Worm (Caenorhabditis elegans) whole organism, L1 larva: ENCODE data around the gene ZC266.1.

Source experiments
- C16A3.4 ChIP-seq: fragments of 150-350 bp; optimal IDR thresholded peaks from 2 replicates; lab custom pipeline; 2014; ENCODE audit warnings: missing biosample characterization, missing genetic modification characterization
- F16B12.6 ChIP-seq: fragments of 150-350 bp; optimal IDR thresholded peaks from 2 replicates; lab custom pipeline; 2014; ENCODE audit warnings: missing biosample characterization, missing genetic modification characterization
- ceh-90 ChIP-seq: sonication (generic microtip); optimal IDR thresholded peaks from 2 replicates; lab custom pipeline; 2016; ENCODE audit warnings: missing genetic modification characterization, missing compliant biosample characterization
- ces-1 ChIP-seq: fragments of 150-350 bp; optimal IDR thresholded peaks from 2 replicates; lab custom pipeline; 2014; ENCODE audit warnings: missing biosample characterization, missing genetic modification reagents, missing genetic modification characterization
- dpl-1 ChIP-seq, 3 experiments: fragments of 150-350 bp in 2 of 3; sonication (generic microtip) in 1 of 3; optimal IDR thresholded peaks; 2 replicates each; lab custom pipeline; 2014 to 2017; ENCODE audit warnings: missing biosample characterization in 3 of 3, missing genetic modification characterization in 3 of 3, missing genetic modification reagents in 3 of 3
- dsc-1 ChIP-seq: sonication (generic microtip); optimal IDR thresholded peaks from 2 replicates; lab custom pipeline; 2016; ENCODE audit warnings: mild to moderate bottlenecking, missing genetic modification characterization, missing compliant biosample characterization
- efl-1 ChIP-seq, 4 experiments: fragments of 150-350 bp; optimal IDR thresholded peaks in 3 of 4; peaks in 1 of 4; 1 replicate in 1 of 4; 2 replicates in 3 of 4; lab custom pipeline; 2014; ENCODE audit warnings: missing biosample characterization in 2 of 4, missing genetic modification characterization in 2 of 4, missing genetic modification reagents in 2 of 4
- efl-3 ChIP-seq: fragments of 200-800 bp; sonication (Bioruptor generic); optimal IDR thresholded peaks from 2 replicates; lab custom pipeline; 2018; ENCODE audit warnings: mild to moderate bottlenecking, missing genetic modification characterization, missing compliant biosample characterization
- egl-13 ChIP-seq: sonication (generic microtip); optimal IDR thresholded peaks from 2 replicates; lab custom pipeline; 2016; ENCODE audit warnings: missing genotype, missing genetic modification reagents, missing genetic modification characterization, missing compliant biosample characterization
- egl-27 ChIP-seq, 2 experiments: fragments of 150-350 bp in 1 of 2; sonication (generic microtip); optimal IDR thresholded peaks; 3 replicates each; lab custom pipeline; 2017 to 2018; ENCODE audit warnings: missing biosample characterization in 2 of 2, missing genetic modification characterization in 2 of 2, missing genetic modification reagents in 2 of 2
- elt-2 ChIP-seq: sonication (generic microtip); optimal IDR thresholded peaks from 2 replicates; lab custom pipeline; 2016; ENCODE audit warnings: missing genetic modification characterization, mild to moderate bottlenecking, inconsistent platforms, missing compliant biosample characterization, missing genetic modification reagents
- fkh-10 ChIP-seq: sonication (generic microtip); optimal IDR thresholded peaks from 2 replicates; lab custom pipeline; 2017; ENCODE audit warnings: missing biosample characterization, missing genetic modification reagents, missing genetic modification characterization
- fkh-4 ChIP-seq: sonication (generic microtip); optimal IDR thresholded peaks from 2 replicates; lab custom pipeline; 2016; ENCODE audit warnings: missing compliant biosample characterization, missing genetic modification characterization, borderline replicate concordance
- fkh-8 ChIP-seq: sonication (generic microtip); optimal IDR thresholded peaks from 2 replicates; lab custom pipeline; 2016; ENCODE audit warnings: mild to moderate bottlenecking, missing genetic modification characterization, missing compliant biosample characterization
- fos-1 ChIP-seq: fragments of 150-350 bp; optimal IDR thresholded peaks from 2 replicates; lab custom pipeline; 2014; ENCODE audit warnings: missing biosample characterization, missing genetic modification characterization
- grh-1 ChIP-seq: fragments of 200-800 bp; sonication (Bioruptor generic); IDR thresholded peaks from 2 replicates; pipeline ENCODE4 v1.3.6; 2022; ENCODE audit warnings: missing genetic modification reagents, missing genetic modification characterization, missing compliant biosample characterization
- hlh-4 ChIP-seq: sonication (generic microtip); optimal IDR thresholded peaks from 2 replicates; lab custom pipeline; 2016; ENCODE audit warnings: mild to moderate bottlenecking, missing genetic modification characterization, missing compliant biosample characterization
- hpl-2 ChIP-seq: fragments of 150-350 bp; optimal IDR thresholded peaks from 2 replicates; lab custom pipeline; 2014; ENCODE audit warnings: missing biosample characterization, missing genetic modification reagents, missing genetic modification characterization
- irx-1 ChIP-seq: sonication (generic microtip); optimal IDR thresholded peaks from 2 replicates; lab custom pipeline; 2016; ENCODE audit warnings: missing genetic modification characterization, missing compliant biosample characterization
- jun-1 ChIP-seq: fragments of 150-350 bp; optimal IDR thresholded peaks from 2 replicates; lab custom pipeline; 2014; ENCODE audit warnings: missing biosample characterization, missing genetic modification reagents, missing genetic modification characterization
- lin-14 ChIP-seq: fragments of 200-800 bp; sonication (Bioruptor generic); optimal IDR thresholded peaks from 2 replicates; lab custom pipeline; 2018; ENCODE audit warnings: mild to moderate bottlenecking, missing genetic modification characterization, moderate library complexity, missing compliant biosample characterization
- lin-35 ChIP-seq, 2 experiments: fragments of 150-350 bp; optimal IDR thresholded peaks; 2 replicates each; lab custom pipeline; 2014; ENCODE audit warnings: missing biosample characterization in 2 of 2, missing genetic modification characterization in 2 of 2, missing genetic modification reagents in 2 of 2
- lin-39 ChIP-seq: fragments of 150-350 bp; optimal IDR thresholded peaks from 2 replicates; lab custom pipeline; 2014; ENCODE audit warnings: missing biosample characterization, missing genetic modification reagents, missing genetic modification characterization
- lir-3 ChIP-seq: sonication (generic microtip); optimal IDR thresholded peaks from 2 replicates; lab custom pipeline; 2016; ENCODE audit warnings: mild to moderate bottlenecking, missing genetic modification characterization, moderate library complexity, missing compliant biosample characterization; ENCODE audit not compliant: poor library complexity
- lsy-2 ChIP-seq, 2 experiments: fragments of 150-350 bp; optimal IDR thresholded peaks; 2 replicates each; lab custom pipeline; 2014; ENCODE audit warnings: missing biosample characterization in 2 of 2, missing genetic modification characterization in 2 of 2
- mdl-1 ChIP-seq, 2 experiments: fragments of 150-350 bp; optimal IDR thresholded peaks; 2 replicates each; lab custom pipeline; 2014 to 2017; ENCODE audit warnings: missing biosample characterization in 2 of 2, missing genetic modification characterization in 2 of 2, inconsistent platforms in 1 of 2
- mep-1 ChIP-seq: fragments of 150-350 bp; optimal IDR thresholded peaks from 2 replicates; lab custom pipeline; 2014; ENCODE audit warnings: missing biosample characterization, missing genetic modification characterization
- nhr-20 ChIP-seq: sonication (generic microtip); optimal IDR thresholded peaks from 2 replicates; lab custom pipeline; 2016; ENCODE audit warnings: mild to moderate bottlenecking, missing genetic modification characterization, missing compliant biosample characterization
- nhr-237 ChIP-seq: fragments of 150-350 bp; optimal IDR thresholded peaks from 2 replicates; lab custom pipeline; 2014; ENCODE audit warnings: missing biosample characterization, missing genetic modification characterization
- nhr-28 ChIP-seq: fragments of 150-350 bp; optimal IDR thresholded peaks from 2 replicates; lab custom pipeline; 2014; ENCODE audit warnings: missing biosample characterization, missing genetic modification characterization
- nhr-71 ChIP-seq: sonication (generic microtip); optimal IDR thresholded peaks from 2 replicates; lab custom pipeline; 2016; ENCODE audit warnings: mild to moderate bottlenecking, missing genetic modification characterization, moderate library complexity, missing compliant biosample characterization
- nhr-77 ChIP-seq: fragments of 150-350 bp; optimal IDR thresholded peaks from 2 replicates; lab custom pipeline; 2014; ENCODE audit warnings: missing biosample characterization, missing genetic modification characterization
- nhr-85 ChIP-seq: sonication (generic microtip); peaks from one replicate; lab custom pipeline; 2016; ENCODE audit warnings: missing genetic modification characterization, inconsistent platforms, missing compliant biosample characterization
- nhr-90 ChIP-seq: sonication (generic microtip); optimal IDR thresholded peaks from 2 replicates; lab custom pipeline; 2016; ENCODE audit warnings: mild to moderate bottlenecking, missing genetic modification characterization, missing compliant biosample characterization; ENCODE audit not compliant: poor library complexity
- pag-3 ChIP-seq: sonication (generic microtip); optimal IDR thresholded peaks from 2 replicates; lab custom pipeline; 2017; ENCODE audit warnings: missing genetic modification characterization, mild to moderate bottlenecking, missing compliant biosample characterization, antibody characterized with exemption, borderline replicate concordance; ENCODE audit not compliant: insufficient read depth
- rnt-1 ChIP-seq: sonication (generic microtip); optimal IDR thresholded peaks from 2 replicates; lab custom pipeline; 2016; ENCODE audit warnings: mild to moderate bottlenecking, missing genetic modification characterization, moderate library complexity, missing compliant biosample characterization
- snu-23 ChIP-seq: sonication (generic microtip); optimal IDR thresholded peaks from 2 replicates; lab custom pipeline; 2016; ENCODE audit warnings: missing genetic modification characterization, missing compliant biosample characterization
- unc-130 ChIP-seq: fragments of 150-350 bp; optimal IDR thresholded peaks from 2 replicates; lab custom pipeline; 2017; ENCODE audit warnings: missing biosample characterization, missing genetic modification characterization, inconsistent platforms
- unc-62 ChIP-seq: fragments of 150-350 bp; optimal IDR thresholded peaks from 2 replicates; lab custom pipeline; 2014; ENCODE audit warnings: missing biosample characterization, missing genetic modification reagents, missing genetic modification characterization
- unc-98 ChIP-seq: fragments of 200-800 bp; sonication (Bioruptor generic); IDR thresholded peaks from 2 replicates; pipeline ENCODE4 v1.3.6; 2022; ENCODE audit warnings: missing genetic modification characterization, missing compliant biosample characterization
- zag-1 ChIP-seq: fragments of 150-350 bp; optimal IDR thresholded peaks from 2 replicates; lab custom pipeline; 2014; ENCODE audit warnings: missing biosample characterization, missing genetic modification characterization
- zip-4 ChIP-seq: fragments of 200-800 bp; sonication (Bioruptor generic); optimal IDR thresholded peaks from 2 replicates; lab custom pipeline; 2018; ENCODE audit warnings: mild to moderate bottlenecking, missing genetic modification characterization, moderate library complexity, missing compliant biosample characterization
- ztf-11 ChIP-seq, 2 experiments: sonication (generic microtip); optimal IDR thresholded peaks; 2 replicates each; lab custom pipeline; 2016 to 2017; ENCODE audit warnings: missing genetic modification characterization in 2 of 2, missing biosample characterization in 1 of 2, missing compliant biosample characterization in 1 of 2
- ztf-4 ChIP-seq: fragments of 150-350 bp; optimal IDR thresholded peaks from 2 replicates; lab custom pipeline; 2014; ENCODE audit warnings: missing biosample characterization, missing genetic modification characterization

The ZC266.1 gene

ce11 chrV:4742190-4742589 lies 42.1 kb upstream of the ZC266.1 start, which contains the start of gene ugt-61 (continued):
- TF ChIP-seq dpl-1 (GFP tag; optimal IDR thresholded peaks at IDR 0.05; lab: Kevin White, UChicago) (peak in 1 of 3 experiments; percentile 2), hlh-4 (no peak), grh-1 (GFP tag; lab: Robert Waterston, UW) (no peak), hpl-2 (GFP tag; lab: Kevin White, UChicago) (no peak), mep-1 (peak; percentile 13), C16A3.4 (no peak), efl-1 (optimal IDR thresholded peaks at IDR 0.05; lab: Kevin White, UChicago) (peak in 1 of 2 experiments; percentile 10), efl-1 (GFP tag; optimal IDR thresholded peaks at IDR 0.05 in 1 of 2; lab: Kevin White, UChicago) (peak in 1 of 2 experiments; percentile 93), efl-3 (no peak), zag-1 (no peak), nhr-90 (peak; percentile 21), lin-35 (GFP tag; optimal IDR thresholded peaks at IDR 0.05; lab: Kevin White, UChicago) (peak in 1 of 2 experiments; percentile 15), zip-4 (GFP tag; lab: Kevin White, UChicago) (no peak), nhr-85 (tag; lab: Kevin White, UChicago) (peak; percentile 81), unc-98 (GFP tag; lab: Robert Waterston, UW) (no peak), egl-27 (tag; optimal IDR thresholded peaks at IDR 0.05; lab: Kevin White, UChicago) (no peak), jun-1 (no peak), F16B12.6 (no peak), nhr-77 (peak; percentile 29)
- TF ChIP-seq, all 84 proteins: peak for 13

ce11 chrV:4737727-4738126 lies 37.6 kb upstream of the ZC266.1 start, which contains the start of gene F39G3.2:
Gene F39G3.2, plus strand, starts transcription at chrV:4737831.
- TF ChIP-seq elt-2 (peak; percentile 62), jun-1 (peak; percentile 18), fos-1 (no peak)

DNA sequence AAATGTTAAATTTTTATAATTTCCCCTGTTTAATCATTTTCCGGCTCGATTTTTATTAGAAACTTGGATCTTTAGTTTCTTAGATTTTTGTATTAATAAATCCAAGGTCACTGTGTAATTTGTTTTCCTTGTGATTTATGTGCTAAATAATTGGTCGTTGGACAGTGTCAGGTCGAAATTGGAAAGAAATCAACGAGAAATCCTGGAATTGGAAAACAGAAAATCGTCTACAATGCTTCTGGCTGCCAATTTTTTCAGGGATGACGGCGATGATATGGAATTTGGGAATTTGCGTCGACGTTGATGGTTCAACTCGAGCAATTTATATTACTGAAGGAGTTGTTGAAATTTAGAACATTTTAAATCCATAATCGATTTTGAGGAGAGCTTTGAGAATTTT lies 34.5 kb upstream of the ZC266.1 start:
- TF ChIP-seq fkh-8 (tag; lab: Kevin White, UChicago) (no peak), ztf-4 (tag; lab: Kevin White, UChicago) (no peak), nhr-71 (no peak), lsy-2 (tag; optimal IDR thresholded peaks at IDR 0.05; lab: Kevin White, UChicago) (no peak), ceh-90 (tag; lab: Kevin White, UChicago) (no peak), unc-62 (GFP tag; lab: Kevin White, UChicago) (no peak), nhr-28 (tag; lab: Kevin White, UChicago) (no peak), nhr-85 (tag; lab: Kevin White, UChicago) (no peak)
- TF ChIP-seq, all 84 proteins: peak for 0

ce11 chrV:4733952-4734351 lies 33.9 kb upstream of the ZC266.1 start:
- no peak for TF ChIP-seq egl-13 (tag; lab: Kevin White, UChicago)
- no peak for TF ChIP-seq C16A3.4
- TF ChIP-seq nhr-237, result no peak

DNA sequence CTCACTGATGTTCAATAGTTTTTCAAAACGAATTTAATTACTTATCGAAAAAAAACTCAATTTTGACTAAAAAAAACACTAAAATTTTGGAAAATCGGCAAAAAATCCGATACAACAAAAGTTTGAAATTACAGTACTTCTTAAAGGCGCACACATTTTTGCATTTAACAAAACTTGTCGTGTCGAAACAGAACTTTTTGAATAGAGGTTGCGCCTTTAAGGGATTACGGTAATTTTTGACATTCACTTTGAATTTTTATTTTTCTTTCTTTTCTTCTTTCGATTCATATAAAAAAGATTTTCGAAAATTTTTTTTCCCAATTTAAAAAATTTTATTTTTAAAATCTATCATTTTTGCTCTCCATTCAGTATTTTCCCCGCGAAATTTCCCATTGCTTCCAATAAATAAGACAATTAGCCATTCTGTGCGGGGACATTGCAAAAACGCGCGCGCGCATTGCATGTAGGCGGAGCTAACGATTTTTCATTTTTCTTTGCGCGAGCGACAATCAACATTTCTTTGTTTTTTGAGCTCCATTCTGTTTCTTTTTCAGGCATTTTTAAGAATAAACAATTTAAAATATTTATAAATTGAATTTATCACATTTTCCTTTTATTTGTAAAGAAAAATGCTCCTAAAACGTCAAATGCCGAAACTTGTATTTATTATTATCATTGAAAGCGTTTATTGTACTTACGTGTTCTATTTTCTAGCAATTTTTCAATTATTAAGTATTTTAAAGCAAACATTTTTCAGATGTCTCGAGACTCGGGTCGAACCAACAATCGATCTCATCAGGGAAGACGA lies 31.3 kb upstream of the ZC266.1 start, which contains the start of gene F39G3.3:
F39G3.3 (plus strand) TSS at position 758 of the 808 bp plus-strand sequence.
- TF ChIP-seq irx-1 (tag; lab: Kevin White, UChicago) (peak; percentile 42), lin-39 (tag; lab: Kevin White, UChicago) (peak; percentile 81), unc-130 (tag; lab: Kevin White, UChicago) (peak; percentile 88), ces-1 (GFP tag; lab: Kevin White, UChicago) (no peak), lin-14 (GFP tag; lab: Kevin White, UChicago) (peak; percentile 50), ztf-11 (tag; optimal IDR thresholded peaks at IDR 0.05; lab: Kevin White, UChicago) (peak in 1 of 2 experiments; percentile 7), fkh-10 (GFP tag; lab: Kevin White, UChicago) (no peak), nhr-20 (tag; lab: Kevin White, UChicago) (peak; percentile 57), dsc-1 (tag; lab: Kevin White, UChicago) (peak; percentile 73), lir-3 (tag; lab: Kevin White, UChicago) (peak; percentile 47), rnt-1 (tag; lab: Kevin White, UChicago) (peak; percentile 81), pag-3 (tag; lab: Kevin White, UChicago) (no peak), nhr-85 (tag; lab: Kevin White, UChicago) (peak; percentile 80), mdl-1 (tag; optimal IDR thresholded peaks at IDR 0.05; lab: Kevin White, UChicago) (peak in 1 of 2 experiments; percentile 30), snu-23 (GFP tag; lab: Kevin White, UChicago) (peak; percentile 67), fkh-4 (tag; lab: Kevin White, UChicago) (peak; percentile 9)
